Fruit fly (Drosophila melanogaster): ENCODE measurements around the gene beta-PheRS.

Gene beta-PheRS

dm6 chr3R:24293171-24293570, 40.7 kb upstream of the beta-PheRS start (continued):
- peak; percentile 48 for TF ChIP-seq CG31365 (tag; optimal IDR thresholded peaks at IDR 0.05)
- peak; percentile 72 for TF ChIP-seq CG6813 (GFP tag; optimal IDR thresholded peaks at IDR 0.05)
- TF ChIP-seq CG7556 (GFP tag; optimal IDR thresholded peaks at IDR 0.05) = no peak
- TF ChIP-seq nau (GFP tag; optimal IDR thresholded peaks at IDR 0.05) = peak; percentile 22
- peak; percentile 30 for TF ChIP-seq CG10267 (tag; optimal IDR thresholded peaks at IDR 0.05)
- peak; percentile 56 for TF ChIP-seq CG7745 (tag; optimal IDR thresholded peaks at IDR 0.05)
- TF ChIP-seq mam (GFP tag; optimal IDR thresholded peaks at IDR 0.05) = no peak
- TF ChIP-seq nerfin-1 (tag; optimal IDR thresholded peaks at IDR 0.05) = peak; percentile 57
- TF ChIP-seq jigr1 (GFP tag; IDR thresholded peaks at IDR 0.05) = no peak
- peak; percentile 50 for TF ChIP-seq trem (tag; optimal IDR thresholded peaks at IDR 0.05)
- TF ChIP-seq pzg (GFP tag; optimal IDR thresholded peaks at IDR 0.05) = no peak
- TF ChIP-seq CG11504 (tag; optimal IDR thresholded peaks at IDR 0.05) = peak; percentile 15
- peak; percentile 51 for TF ChIP-seq Spps (tag; optimal IDR thresholded peaks at IDR 0.05)
- TF ChIP-seq lab (GFP tag; optimal IDR thresholded peaks at IDR 0.05) = peak; percentile 9
- TF ChIP-seq en (GFP tag; optimal IDR thresholded peaks at IDR 0.05) = no peak
- TF ChIP-seq odd (GFP tag; optimal IDR thresholded peaks at IDR 0.05) = peak; percentile 37
- TF ChIP-seq CG10431 (GFP tag; optimal IDR thresholded peaks at IDR 0.05) = peak; percentile 62
- TF ChIP-seq tup (GFP tag; optimal IDR thresholded peaks at IDR 0.05) = no peak
- no peak for TF ChIP-seq CG10147 (GFP tag; optimal IDR thresholded peaks at IDR 0.05)
- peak; percentile 35 for TF ChIP-seq gcm (GFP tag; optimal IDR thresholded peaks at IDR 0.05)
- peak; percentile 60 for TF ChIP-seq CG8359 (GFP tag; optimal IDR thresholded peaks at IDR 0.05; ENCODE audit: borderline replicate concordance)
- TF ChIP-seq CG11456 (GFP tag; IDR thresholded peaks at IDR 0.05) = 0 out of 3 replicates have a peak, but pooled peaks have one; percentile 18
- peak; percentile 52 for TF ChIP-seq HLHmδ (GFP tag; optimal IDR thresholded peaks at IDR 0.05)
- no peak for TF ChIP-seq YL-1 (GFP tag; optimal IDR thresholded peaks at IDR 0.05)
- 0 out of 2 replicates have a peak, but pooled peaks have one; percentile 28 for TF ChIP-seq Awh (GFP tag; IDR thresholded peaks at IDR 0.05)
- no peak for TF ChIP-seq Hand (GFP tag; optimal IDR thresholded peaks at IDR 0.05)
- TF ChIP-seq CG17568 (GFP tag; optimal IDR thresholded peaks at IDR 0.05) = peak; percentile 27
- TF ChIP-seq CG10979 (tag; optimal IDR thresholded peaks at IDR 0.05) = peak; percentile 55
- TF ChIP-seq lola (GFP tag; optimal IDR thresholded peaks at IDR 0.05) = peak in 1 of 3 experiments; percentile 66
- TF ChIP-seq CG4328 (GFP tag; optimal IDR thresholded peaks at IDR 0.05) = peak; percentile 27
- peak; percentile 35 for TF ChIP-seq Sry-β (GFP tag; optimal IDR thresholded peaks at IDR 0.05)
- no peak for TF ChIP-seq dimm (GFP tag; IDR thresholded peaks at IDR 0.05)
- TF ChIP-seq Dll (GFP tag; IDR thresholded peaks at IDR 0.05; ENCODE audit: partially characterized antibody) = no peak
- peak in 1 of 2 experiments; percentile 84 for TF ChIP-seq bsh (GFP tag; optimal IDR thresholded peaks at IDR 0.05)
- no peak for TF ChIP-seq CG7372 (GFP tag; IDR thresholded peaks at IDR 0.05)

dm6 chr3R:24289768-24290349, 37.4 kb upstream of the beta-PheRS start, which contains the start of the genes CG34290 and Uck:
Gene CG34290 (minus strand): TSS chr3R:24289818.
Gene Uck (plus strand): TSS chr3R:24290172.
- TF ChIP-seq lilli (GFP tag; optimal IDR thresholded peaks at IDR 0.05) (peak; percentile 69), maf-S (GFP tag; optimal IDR thresholded peaks at IDR 0.05) (peak; percentile 54), CG11560 (tag; IDR thresholded peaks at IDR 0.05) (no peak), stwl (tag; optimal IDR thresholded peaks at IDR 0.05) (peak; percentile 91), CG12391 (tag; optimal IDR thresholded peaks at IDR 0.05) (peak; percentile 80), CG12155 (GFP tag; optimal IDR thresholded peaks at IDR 0.05) (peak; percentile 36), crc (GFP tag; optimal IDR thresholded peaks at IDR 0.05) (peak; percentile 69), Sry-δ (GFP tag; optimal IDR thresholded peaks at IDR 0.05) (peak; percentile 97), chn (GFP tag; optimal IDR thresholded peaks at IDR 0.05) (peak; percentile 47), CG3726 (GFP tag; IDR thresholded peaks at IDR 0.05) (no peak), zfh1 (GFP tag; IDR thresholded peaks at IDR 0.05) (peak; percentile 76), dmrt11E (tag; optimal IDR thresholded peaks at IDR 0.05) (peak; percentile 33), sna (GFP tag; IDR thresholded peaks at IDR 0.05; ENCODE audit: partially characterized antibody) (peak; percentile 89), CG31224 (GFP tag; IDR thresholded peaks at IDR 0.05) (no peak), CG42726 (GFP tag; IDR thresholded peaks at IDR 0.05; ENCODE audit: partially characterized antibody) (peak; percentile 75), CG4328 (GFP tag; optimal IDR thresholded peaks at IDR 0.05) (peak; percentile 82)

Data from whole organism, embryonic.